Fruit fly (Drosophila melanogaster) whole organism, embryonic: Measurements from ENCODE around the gene CG13138.

ENCODE experiments used
- Atf6 ChIP-seq: fragments of 200-800 bp; sonication (Bioruptor generic); IDR thresholded peaks from 2 replicates; pipeline ENCODE4 v1.3.6; 2022; ENCODE audit warnings: missing biosample characterization, missing genetic modification characterization
- BEAF-32 ChIP-seq: fragments of 200-800 bp; sonication (Bioruptor generic); optimal IDR thresholded peaks from 3 replicates; lab custom pipeline; 2017; ENCODE audit warnings: missing biosample characterization, missing genetic modification characterization, mild to moderate bottlenecking, moderate library complexity, missing genetic modification reagents
- Blimp-1 ChIP-seq: fragments of 200-800 bp; sonication (Bioruptor generic); optimal IDR thresholded peaks from 3 replicates; lab custom pipeline; 2018; ENCODE audit warnings: missing biosample characterization, missing genetic modification characterization, mild to moderate bottlenecking, moderate library complexity, missing genetic modification reagents
- CG10147 ChIP-seq: fragments of 200-800 bp; sonication (Bioruptor generic); optimal IDR thresholded peaks from 2 replicates; lab custom pipeline; 2019; ENCODE audit warnings: missing biosample characterization, mild to moderate bottlenecking, missing genetic modification characterization, moderate library complexity
- CG10654 ChIP-seq: fragments of 200-800 bp; sonication (Bioruptor generic); optimal IDR thresholded peaks from 2 replicates; lab custom pipeline; 2016; ENCODE audit warnings: missing biosample characterization, missing genetic modification characterization
- CG16813 ChIP-seq: fragments of 200-800 bp; sonication (Bioruptor generic); IDR thresholded peaks from 3 replicates; pipeline ENCODE4 v1.3.6; 2022; ENCODE audit warnings: missing biosample characterization, missing genetic modification characterization; ENCODE audit not compliant: partially characterized antibody
- CG17186 ChIP-seq: fragments of 200-800 bp; sonication (Bioruptor generic); optimal IDR thresholded peaks from 3 replicates; lab custom pipeline; 2017; ENCODE audit warnings: missing biosample characterization, missing genetic modification reagents, missing genetic modification characterization
- CG2120 ChIP-seq: fragments of 200-800 bp; sonication (Bioruptor generic); optimal IDR thresholded peaks from 3 replicates; lab custom pipeline; 2016; ENCODE audit warnings: missing biosample characterization, missing genetic modification characterization
- CG30020 ChIP-seq: fragments of 200-800 bp; optimal IDR thresholded peaks from 2 replicates; lab custom pipeline; 2019; ENCODE audit warnings: missing biosample characterization, mild to moderate bottlenecking, missing genetic modification characterization, moderate library complexity
- CG31365 ChIP-seq: fragments of 200-800 bp; sonication (Bioruptor generic); optimal IDR thresholded peaks from 2 replicates; lab custom pipeline; 2018; ENCODE audit warnings: missing biosample characterization, mild to moderate bottlenecking, missing genetic modification characterization
- CG31441 ChIP-seq: fragments of 200-800 bp; sonication (Bioruptor generic); IDR thresholded peaks from 2 replicates; pipeline ENCODE4 v1.3.6; 2022; ENCODE audit warnings: missing biosample characterization, missing genetic modification characterization
- CG32767 ChIP-seq: fragments of 200-800 bp; sonication (Bioruptor generic); IDR thresholded peaks from 2 replicates; pipeline ENCODE4 v1.3.6; 2022; ENCODE audit warnings: missing biosample characterization, missing genetic modification characterization
- CG34224 ChIP-seq: fragments of 200-800 bp; sonication (Bioruptor generic); IDR thresholded peaks from 3 replicates; pipeline ENCODE4 v1.3.6; 2022; ENCODE audit warnings: missing biosample characterization, missing genetic modification characterization; ENCODE audit not compliant: partially characterized antibody
- CG3995 ChIP-seq: fragments of 200-800 bp; sonication (Bioruptor generic); optimal IDR thresholded peaks from 3 replicates; lab custom pipeline; 2016; ENCODE audit warnings: missing biosample characterization, missing genetic modification characterization
- CG5180 ChIP-seq: fragments of 200-800 bp; sonication (Bioruptor generic); optimal IDR thresholded peaks from 3 replicates; lab custom pipeline; 2017; ENCODE audit warnings: missing biosample characterization, missing genetic modification characterization, mild to moderate bottlenecking, moderate library complexity, missing genetic modification reagents
- CG6813 ChIP-seq: fragments of 200-800 bp; sonication (Bioruptor generic); optimal IDR thresholded peaks from 2 replicates; lab custom pipeline; 2017; ENCODE audit warnings: missing biosample characterization, missing genetic modification characterization, mild to moderate bottlenecking, moderate library complexity, missing genetic modification reagents
- CG7745 ChIP-seq: fragments of 200-800 bp; sonication (Bioruptor generic); optimal IDR thresholded peaks from 2 replicates; lab custom pipeline; 2018; ENCODE audit warnings: missing biosample characterization, mild to moderate bottlenecking, missing genetic modification characterization, moderate library complexity
- D19A ChIP-seq: fragments of 200-800 bp; optimal IDR thresholded peaks from 3 replicates; lab custom pipeline; 2019; ENCODE audit warnings: missing biosample characterization, mild to moderate bottlenecking, missing genetic modification characterization, moderate library complexity
- Dll ChIP-seq: fragments of 200-800 bp; sonication (Bioruptor generic); IDR thresholded peaks from 4 replicates; pipeline ENCODE4 v1.3.6; 2022; ENCODE audit warnings: missing biosample characterization, missing genetic modification characterization; ENCODE audit not compliant: partially characterized antibody
- Doc2 ChIP-seq: fragments of 200-800 bp; sonication (Bioruptor generic); IDR thresholded peaks from 2 replicates; pipeline ENCODE4 v1.3.6; 2022; ENCODE audit warnings: missing biosample characterization, missing genetic modification characterization
- Gug ChIP-seq: fragments of 200-800 bp; sonication (Bioruptor generic); IDR thresholded peaks from 4 replicates; pipeline ENCODE4 v1.3.6; 2022; ENCODE audit warnings: missing biosample characterization, missing genetic modification characterization
- HLH3B ChIP-seq: fragments of 200-800 bp; sonication (Bioruptor generic); IDR thresholded peaks from 2 replicates; pipeline ENCODE4 v1.3.6; 2022; ENCODE audit warnings: missing biosample characterization, missing genetic modification characterization
- HmgD ChIP-seq: fragments of 200-800 bp; sonication (Bioruptor generic); optimal IDR thresholded peaks from 3 replicates; lab custom pipeline; 2016; ENCODE audit warnings: missing biosample characterization, missing genetic modification characterization
- Hr3 ChIP-seq: fragments of 200-800 bp; sonication (Bioruptor generic); optimal IDR thresholded peaks from 3 replicates; lab custom pipeline; 2016; ENCODE audit warnings: missing biosample characterization, missing genetic modification characterization
- MBD-R2 ChIP-seq: fragments of 200-800 bp; sonication (Bioruptor generic); IDR thresholded peaks from 2 replicates; pipeline ENCODE4 v1.3.6; 2022; ENCODE audit warnings: missing biosample characterization, missing genetic modification characterization
- MESR4 ChIP-seq: fragments of 200-800 bp; sonication (Bioruptor generic); optimal IDR thresholded peaks from 2 replicates; lab custom pipeline; 2018; ENCODE audit warnings: missing biosample characterization, mild to moderate bottlenecking, missing genetic modification characterization, moderate library complexity
- Myb ChIP-seq: fragments of 200-800 bp; sonication (Bioruptor generic); optimal IDR thresholded peaks from 2 replicates; lab custom pipeline; 2016; ENCODE audit warnings: missing biosample characterization, missing genetic modification characterization
- Nf-YB ChIP-seq: fragments of 200-800 bp; sonication (Bioruptor generic); optimal IDR thresholded peaks from 3 replicates; lab custom pipeline; 2019; ENCODE audit warnings: missing biosample characterization, mild to moderate bottlenecking, missing genetic modification characterization, moderate library complexity
- Sox100B ChIP-seq: fragments of 200-800 bp; sonication (Bioruptor generic); optimal IDR thresholded peaks from 3 replicates; lab custom pipeline; 2018; ENCODE audit warnings: missing biosample characterization, mild to moderate bottlenecking, missing genetic modification characterization
- Stat92E ChIP-seq, 3 experiments: fragments of >200 bp in 2 of 3; fragments of 200-800 bp in 1 of 3; sonication (Bioruptor generic) in 1 of 3; optimal IDR thresholded peaks; 2 replicates each; lab custom pipeline; 2017 to 2019; ENCODE audit warnings: missing biosample characterization in 3 of 3, missing genetic modification characterization in 3 of 3, mild to moderate bottlenecking in 1 of 3, moderate library complexity in 1 of 3
- Taf1 ChIP-seq: fragments of 200-800 bp; sonication (Bioruptor generic); IDR thresholded peaks from 2 replicates; pipeline ENCODE4 v1.3.6; 2022; ENCODE audit warnings: missing biosample characterization, missing genetic modification characterization
- Xrp1 ChIP-seq: fragments of 200-800 bp; sonication (Bioruptor generic); IDR thresholded peaks from 2 replicates; pipeline ENCODE4 v1.3.6; 2022; ENCODE audit warnings: missing biosample characterization, missing genetic modification characterization
- ap ChIP-seq: fragments of 200-800 bp; sonication (Bioruptor generic); IDR thresholded peaks from 2 replicates; pipeline ENCODE4 v1.3.6; 2022; ENCODE audit warnings: missing biosample characterization, missing genetic modification characterization
- ato ChIP-seq: fragments of 200-800 bp; sonication (Bioruptor generic); IDR thresholded peaks from 2 replicates; pipeline ENCODE4 v1.3.6; 2022; ENCODE audit warnings: missing biosample characterization, missing genetic modification characterization; ENCODE audit not compliant: partially characterized antibody
- chm ChIP-seq: fragments of 200-800 bp; sonication (Bioruptor generic); IDR thresholded peaks from 2 replicates; pipeline ENCODE4 v1.3.6; 2022; ENCODE audit warnings: missing biosample characterization, missing genetic modification characterization
- crc ChIP-seq: fragments of 200-800 bp; sonication (Bioruptor generic); optimal IDR thresholded peaks from 2 replicates; lab custom pipeline; 2016; ENCODE audit warnings: missing biosample characterization, missing genetic modification characterization
- dpn ChIP-seq, 2 experiments: fragments of 200-800 bp; sonication (Bioruptor generic); optimal IDR thresholded peaks; 3 replicates each; lab custom pipeline; 2016; ENCODE audit warnings: missing biosample characterization in 2 of 2, missing genetic modification characterization in 2 of 2
- gem ChIP-seq: fragments of 200-800 bp; sonication (Bioruptor generic); optimal IDR thresholded peaks from 2 replicates; lab custom pipeline; 2019; ENCODE audit warnings: missing biosample characterization, mild to moderate bottlenecking, missing genetic modification characterization, moderate library complexity
- gsb-n ChIP-seq: fragments of 200-800 bp; sonication (Bioruptor generic); optimal IDR thresholded peaks from 3 replicates; lab custom pipeline; 2018; ENCODE audit warnings: missing biosample characterization, mild to moderate bottlenecking, missing genetic modification characterization
- inv ChIP-seq: fragments of 200-800 bp; sonication (Bioruptor generic); IDR thresholded peaks from 2 replicates; pipeline ENCODE4 v1.3.6; 2022; ENCODE audit warnings: missing biosample characterization, missing genetic modification characterization; ENCODE audit not compliant: partially characterized antibody
- kah ChIP-seq: fragments of 200-800 bp; sonication (Bioruptor generic); optimal IDR thresholded peaks from 2 replicates; lab custom pipeline; 2018; ENCODE audit warnings: missing biosample characterization, mild to moderate bottlenecking, missing genetic modification characterization
- knrl ChIP-seq: fragments of 200-800 bp; sonication (Bioruptor generic); IDR thresholded peaks from 3 replicates; pipeline ENCODE4 v1.3.6; 2022; ENCODE audit warnings: missing biosample characterization, missing genetic modification characterization; ENCODE audit not compliant: partially characterized antibody
- peb ChIP-seq: fragments of 200-800 bp; sonication (Bioruptor generic); IDR thresholded peaks from 2 replicates; pipeline ENCODE4 v1.3.6; 2022; ENCODE audit warnings: missing biosample characterization, missing genetic modification characterization
- pfk ChIP-seq: fragments of 200-800 bp; sonication (Bioruptor generic); optimal IDR thresholded peaks from 2 replicates; lab custom pipeline; 2018; ENCODE audit warnings: missing biosample characterization, mild to moderate bottlenecking, missing genetic modification characterization, moderate library complexity
- phol ChIP-seq: fragments of 200-800 bp; sonication (Bioruptor generic); optimal IDR thresholded peaks from 3 replicates; lab custom pipeline; 2018; ENCODE audit warnings: missing biosample characterization, mild to moderate bottlenecking, missing genetic modification characterization, moderate library complexity
- row ChIP-seq: fragments of 200-800 bp; sonication (Bioruptor generic); IDR thresholded peaks from 3 replicates; pipeline ENCODE4 v1.3.6; 2022; ENCODE audit warnings: missing biosample characterization, missing genetic modification characterization
- sd ChIP-seq: fragments of 200-800 bp; sonication (Bioruptor generic); optimal IDR thresholded peaks from 3 replicates; lab custom pipeline; 2018; ENCODE audit warnings: missing biosample characterization, mild to moderate bottlenecking, missing genetic modification characterization, moderate library complexity
- stwl ChIP-seq: fragments of 200-800 bp; sonication (Bioruptor generic); optimal IDR thresholded peaks from 3 replicates; lab custom pipeline; 2018; ENCODE audit warnings: missing biosample characterization, mild to moderate bottlenecking, missing genetic modification characterization, moderate library complexity
- vvl ChIP-seq: fragments of 200-800 bp; sonication (Bioruptor generic); IDR thresholded peaks from 2 replicates; pipeline ENCODE4 v1.3.6; 2022; ENCODE audit warnings: missing biosample characterization, missing genetic modification characterization

The CG13138 gene

dm6 chr2L:10341405-10341804 lies 39.6 kb upstream of the CG13138 start, which contains the start of gene CG31715 (continued):
- TF ChIP-seq CG10147 (no peak), sd (tag; lab: Kevin White, UChicago) (peak; percentile 87), CG2120 (GFP tag; lab: Kevin White, UChicago) (peak; percentile 23), CG31441 (GFP tag; lab: Robert Waterston, UW) (peak; percentile 16; the same call in 1 of the 2 replicates), CG34224 (GFP tag; lab: Robert Waterston, UW) (peak; percentile 72), CG31365 (tag; lab: Kevin White, UChicago) (no peak), CG7745 (tag; lab: Kevin White, UChicago) (peak; percentile 98), Nf-YB (no peak), Atf6 (GFP tag; lab: Robert Waterston, UW) (0 out of 2 replicates have a peak, but pooled peaks have one; percentile 19), MESR4 (GFP tag; lab: Kevin White, UChicago) (peak; percentile 25), CG30020 (peak; percentile 78), CG16813 (peak; percentile 47; the same call in 1 of the 3 replicates), CG10654 (GFP tag; lab: Kevin White, UChicago) (no peak), Doc2 (GFP tag; lab: Robert Waterston, UW) (no peak), CG3995 (peak; percentile 23), row (GFP tag; lab: Robert Waterston, UW) (peak; percentile 81), knrl (0 out of 3 replicates have a peak, but pooled peaks have one; percentile 28), CG32767 (GFP tag; lab: Robert Waterston, UW) (no peak), chm (GFP tag; lab: Robert Waterston, UW) (no peak), dpn (GFP tag; optimal IDR thresholded peaks at IDR 0.05; lab: Kevin White, UChicago) (peak in 1 of 2 experiments; percentile 41), BEAF-32 (GFP tag; lab: Kevin White, UChicago) (peak; percentile 67), Gug (GFP tag; lab: Robert Waterston, UW) (no peak), HLH3B (GFP tag; lab: Robert Waterston, UW) (no peak), ap (no peak), Blimp-1 (GFP tag; lab: Kevin White, UChicago) (no peak), ato (no peak), pfk (GFP tag; lab: Kevin White, UChicago) (no peak), stwl (peak; percentile 56), Dll (peak; percentile 64), Taf1 (GFP tag; lab: Robert Waterston, UW) (no peak), inv (GFP tag; lab: Robert Waterston, UW) (peak; percentile 29; the same call in 1 of the 2 replicates), phol (tag; lab: Kevin White, UChicago) (peak; percentile 13), crc (no peak), CG6813 (GFP tag; lab: Kevin White, UChicago) (no peak), MBD-R2 (GFP tag; lab: Robert Waterston, UW) (peak; percentile 66), vvl (GFP tag; lab: Robert Waterston, UW) (peak; percentile 48; the same call in 1 of the 2 replicates), Sox100B (peak; percentile 18), Xrp1 (GFP tag; lab: Robert Waterston, UW) (0 out of 2 replicates have a peak, but pooled peaks have one; percentile 22), Hr3 (GFP tag; lab: Kevin White, UChicago) (peak; percentile 37), D19A (peak; percentile 8), Myb (GFP tag; lab: Kevin White, UChicago) (no peak), Stat92E (GFP tag; optimal IDR thresholded peaks at IDR 0.05; lab: Kevin White, UChicago) (no peak), kah (peak; percentile 59), HmgD (GFP tag; lab: Kevin White, UChicago) (no peak), gem (tag; lab: Kevin White, UChicago) (peak; percentile 64), gsb-n (peak; percentile 18), CG5180 (GFP tag; lab: Kevin White, UChicago) (no peak), CG17186 (GFP tag; lab: Kevin White, UChicago) (no peak), peb (GFP tag; lab: Robert Waterston, UW) (no peak)
